Worm (Caenorhabditis elegans) whole organism, L1 larva: Measurements from ENCODE around the gene T06C12.9.

ENCODE experiments used
- egl-13 ChIP-seq: sonication (generic microtip); optimal IDR thresholded peaks from 2 replicates; lab custom pipeline; 2016; ENCODE audit warnings: missing genotype, missing genetic modification reagents, missing genetic modification characterization, missing compliant biosample characterization
- fos-1 ChIP-seq: fragments of 150-350 bp; optimal IDR thresholded peaks from 2 replicates; lab custom pipeline; 2014; ENCODE audit warnings: missing biosample characterization, missing genetic modification characterization
- mdl-1 ChIP-seq, 2 experiments: fragments of 150-350 bp; optimal IDR thresholded peaks; 2 replicates each; lab custom pipeline; 2014 to 2017; ENCODE audit warnings: missing biosample characterization in 2 of 2, missing genetic modification characterization in 2 of 2, inconsistent platforms in 1 of 2
- ztf-11 ChIP-seq, 2 experiments: sonication (generic microtip); optimal IDR thresholded peaks; 2 replicates each; lab custom pipeline; 2016 to 2017; ENCODE audit warnings: missing genetic modification characterization in 2 of 2, missing biosample characterization in 1 of 2, missing compliant biosample characterization in 1 of 2

DNA sequence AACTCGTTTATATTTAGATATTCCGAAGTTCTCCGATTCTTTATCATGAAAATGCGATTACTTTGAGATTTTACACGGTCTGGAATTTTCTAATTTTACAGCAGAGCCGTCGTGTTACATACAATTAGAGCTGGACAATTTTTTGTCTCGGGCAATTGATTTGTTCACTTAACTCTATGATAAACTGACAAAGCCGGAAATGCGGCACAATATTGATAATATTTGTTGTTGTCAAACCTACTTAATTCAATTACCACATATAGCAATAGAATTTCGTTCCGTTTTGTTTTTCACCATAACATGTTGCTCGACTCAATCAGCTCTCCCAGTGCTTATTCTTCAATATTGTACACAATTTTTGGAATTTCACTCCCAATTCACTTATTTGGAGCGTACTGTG, 22.8 kb downstream of the T06C12.9 start, which contains the start of gene srh-299:
- TF ChIP-seq ztf-11 (tag; optimal IDR thresholded peaks at IDR 0.05; lab: Kevin White, UChicago) (no peak), egl-13 (tag; lab: Kevin White, UChicago) (no peak), fos-1 (tag; lab: Kevin White, UChicago) (no peak), mdl-1 (tag; optimal IDR thresholded peaks at IDR 0.05; lab: Kevin White, UChicago) (no peak)
